Fruit fly (Drosophila melanogaster) S2 (cell line): ENCODE data around the gene CG2059.

Experiments used
- CG8478 ChIP-seq: fragments of >200 bp; optimal IDR thresholded peaks from 2 replicates; lab custom pipeline; 2018
- CTCF ChIP-seq, 2 experiments: fragments of >200 bp; optimal IDR thresholded peaks; 2 replicates each; lab custom pipeline; 2018

Gene CG2059

dm6 chrX:7324816-7325246 lies 38.7 kb downstream of the CG2059 start:
- TF ChIP-seq CG8478 (lab: Kevin White, UChicago) (no peak), CTCF (optimal IDR thresholded peaks at IDR 0.05; lab: Kevin White, UChicago) (no peak)

dm6 chrX:7328746-7329145 lies 42.6 kb downstream of the CG2059 start, which contains the start of gene Acsf3:
Acsf3 (plus strand) TSS chrX:7329046.
- TF ChIP-seq CTCF (optimal IDR thresholded peaks at IDR 0.05; lab: Kevin White, UChicago): no peak
- TF ChIP-seq CG8478 (lab: Kevin White, UChicago): no peak

DNA sequence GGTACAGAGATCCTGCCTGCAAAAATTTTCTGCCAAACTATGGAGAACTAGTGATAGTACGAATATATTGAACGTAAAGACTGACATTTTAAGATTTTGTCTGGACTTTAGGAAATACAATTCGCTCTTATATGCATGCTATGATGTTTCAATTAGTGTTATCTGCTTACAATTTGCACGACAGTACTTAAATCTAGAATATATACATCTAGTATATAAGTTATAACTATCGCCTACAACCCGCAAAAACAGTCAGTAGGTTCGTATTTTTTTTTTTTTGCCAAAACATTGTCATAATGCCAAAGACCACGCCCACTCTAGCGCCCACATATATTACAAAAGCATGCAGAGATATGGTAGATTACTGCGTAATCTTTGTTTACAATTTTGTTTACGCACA lies 45.9 kb downstream of the CG2059 start, which contains the start of gene CG42780:
CG42780 (minus strand) TSS at position 101 of the 400 bp plus-strand sequence.
- TF ChIP-seq CG8478 (lab: Kevin White, UChicago): no peak
- TF ChIP-seq CTCF (optimal IDR thresholded peaks at IDR 0.05; lab: Kevin White, UChicago): no peak

dm6 chrX:7332493-7332892 lies 46.3 kb downstream of the CG2059 start:
- TF ChIP-seq CTCF (optimal IDR thresholded peaks at IDR 0.05; lab: Kevin White, UChicago) (no peak), CG8478 (lab: Kevin White, UChicago) (no peak)

- no peak for TF ChIP-seq CG8478 (lab: Kevin White, UChicago)
These were observed 47.2 kb downstream of the CG2059 start for dm6 chrX:7333298-7333743.

- TF ChIP-seq CTCF (optimal IDR thresholded peaks at IDR 0.05; lab: Kevin White, UChicago) (no peak), CG8478 (lab: Kevin White, UChicago) (no peak)
These were observed 48.0 kb downstream of the CG2059 start for dm6 chrX:7333858-7334800.

- no peak for TF ChIP-seq CG8478 (lab: Kevin White, UChicago)
These were observed 48.6 kb downstream of the CG2059 start for dm6 chrX:7334801-7335176.

DNA sequence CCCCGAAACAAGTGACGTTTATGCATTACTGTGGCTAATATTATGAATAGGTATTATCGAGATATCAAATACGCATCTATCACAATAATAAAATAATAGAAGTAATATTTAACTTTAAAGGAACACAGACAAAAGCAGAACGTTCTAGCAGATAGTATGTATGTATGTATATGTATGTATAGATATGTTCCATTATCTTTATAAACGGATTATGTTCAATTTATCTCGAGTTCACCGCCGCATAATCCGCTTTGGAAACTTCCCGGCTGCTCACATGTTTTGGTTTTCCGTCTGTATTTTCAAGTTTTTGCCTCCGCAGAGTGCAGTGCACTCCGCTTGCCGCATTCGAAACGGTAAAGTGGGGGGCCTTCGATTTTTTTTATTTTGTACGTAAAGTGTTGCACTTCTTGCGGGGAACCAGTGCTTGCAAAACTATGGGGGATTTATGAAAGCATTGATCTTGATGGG lies 49.4 kb downstream of the CG2059 start:
- TF ChIP-seq CG8478 (lab: Kevin White, UChicago) (no peak), CTCF (optimal IDR thresholded peaks at IDR 0.05; lab: Kevin White, UChicago) (no peak)

DNA sequence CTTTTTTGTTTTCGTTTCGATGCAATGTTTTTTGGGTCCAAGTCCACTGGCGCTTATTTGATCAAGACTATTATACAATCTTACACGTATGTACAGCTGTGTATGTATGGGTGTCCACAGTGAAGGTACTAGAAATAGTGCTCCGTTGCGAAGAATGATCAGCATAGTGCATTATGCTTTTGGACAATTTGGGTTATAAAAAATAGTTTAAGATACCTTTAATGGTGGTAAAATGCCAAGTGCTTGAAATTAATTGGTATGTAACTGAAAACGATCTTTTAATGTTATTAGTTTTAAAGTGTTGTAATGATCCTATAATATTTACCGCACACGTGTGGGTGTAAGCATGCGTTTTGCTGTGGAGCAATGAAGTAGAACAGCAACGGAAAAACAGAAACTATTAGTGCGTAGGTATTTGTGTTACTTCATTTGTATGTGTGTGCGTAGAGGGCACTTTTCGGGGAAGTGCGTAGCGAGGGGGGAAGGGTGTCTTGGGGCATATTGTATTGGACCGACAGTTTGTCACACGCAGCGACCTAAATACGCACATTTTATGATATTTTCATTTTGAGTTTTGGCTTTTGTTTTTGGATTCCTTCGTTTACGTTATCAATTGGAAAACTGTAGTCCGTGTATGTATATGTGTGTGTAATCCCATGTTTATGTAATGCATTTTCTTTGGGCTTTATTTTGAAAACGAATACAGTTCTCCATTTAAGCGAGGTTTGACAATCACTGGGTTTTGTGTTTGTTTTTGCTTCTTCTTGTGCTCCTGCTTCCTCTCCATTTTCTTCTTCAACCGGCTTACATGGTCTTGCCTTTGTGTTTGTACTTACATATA lies 50.2 kb downstream of the CG2059 start:
- no peak for TF ChIP-seq CG8478 (lab: Kevin White, UChicago)
- TF ChIP-seq CTCF (optimal IDR thresholded peaks at IDR 0.05; lab: Kevin White, UChicago): no peak

DNA sequence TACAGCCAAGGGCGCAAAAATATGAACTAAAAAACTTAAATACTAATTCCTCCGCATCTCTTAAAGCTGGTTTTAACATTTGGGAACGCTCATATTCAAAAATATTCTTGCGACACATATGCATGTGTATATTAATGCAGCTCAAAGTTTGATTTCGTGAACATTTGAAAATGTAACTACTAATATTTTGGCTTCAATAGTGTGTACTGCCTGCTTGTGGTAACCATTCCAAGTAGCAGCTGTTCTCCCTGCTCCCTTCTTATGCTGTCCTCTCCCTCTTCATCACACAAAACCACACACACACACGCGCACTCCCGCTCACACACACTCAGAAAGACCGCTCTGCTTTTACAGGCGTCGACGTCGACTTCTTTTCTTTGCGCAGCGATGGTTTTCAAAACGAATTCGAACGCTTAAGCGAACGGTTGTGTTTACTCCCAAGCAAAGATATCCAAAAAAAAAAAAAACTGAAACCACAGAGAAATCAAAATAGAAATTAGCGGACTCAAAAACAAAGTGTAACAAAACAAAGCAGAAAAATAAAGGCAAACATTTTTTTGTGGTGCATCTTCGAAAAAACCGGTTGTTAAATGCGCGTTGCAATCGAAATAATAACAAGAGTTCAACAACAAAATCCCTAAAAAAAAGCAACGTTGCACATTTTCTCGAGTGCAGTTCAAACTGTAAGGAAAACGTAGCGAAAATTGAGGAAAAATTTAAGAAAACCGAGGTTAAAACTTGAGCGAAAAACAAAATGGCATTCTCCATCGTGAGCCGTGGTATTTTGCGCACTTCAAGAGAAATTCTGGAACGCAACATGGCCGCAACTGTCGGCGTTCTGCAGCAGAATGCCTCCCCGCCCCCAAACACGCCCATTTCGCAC lies 51.0 kb downstream of the CG2059 start, which contains the start of gene CBP:
CBP (plus strand) TSS at position 391 of the 883 bp plus-strand sequence.
- TF ChIP-seq CTCF (optimal IDR thresholded peaks at IDR 0.05; lab: Kevin White, UChicago): no peak
- no peak for TF ChIP-seq CG8478 (lab: Kevin White, UChicago)
